Fruit fly (Drosophila melanogaster): ENCODE results near the gene dpr19.

- TF ChIP-seq CG8478 (optimal IDR thresholded peaks at IDR 0.05) (no peak), CTCF (optimal IDR thresholded peaks at IDR 0.05) (no peak)
Observed at dm6 chr2L:10372297-10372696, 3.7 kb upstream of the dpr19 start.

All from S2 (cell line).